Fruit fly (Drosophila melanogaster): ENCODE measurements around the gene CG10413.

- TF ChIP-seq fru (GFP tag; optimal IDR thresholded peaks at IDR 0.05) (peak; percentile 12), pan (optimal IDR thresholded peaks at IDR 0.05) (no peak)
Measured at dm6 chr2L:18566235-18567158, 38.6 kb downstream of the CG10413 start.

Measured in whole organism, wandering third instar larva.